Worm (Caenorhabditis elegans): ENCODE data around the gene ins-15.

- no peak for TF ChIP-seq nhr-237 (tag; optimal IDR thresholded peaks at IDR 0.05)
- TF ChIP-seq cnd-1 (tag; optimal IDR thresholded peaks at IDR 0.05): no peak
- TF ChIP-seq lin-32 (GFP tag; optimal IDR thresholded peaks at IDR 0.05): no peak
- peak; percentile 77 for TF ChIP-seq ces-1 (GFP tag; optimal IDR thresholded peaks at IDR 0.05)
- no peak for TF ChIP-seq ztf-11 (tag; optimal IDR thresholded peaks at IDR 0.05)
Measured at ce11 chrII:6729331-6729730, 15.2 kb downstream of the ins-15 start, which contains the start of gene T14B4.8.

Measured in whole organism, mixed stage, embryonic.